Fruit fly (Drosophila melanogaster) whole organism, wandering third instar larva: ENCODE data around the gene CG32603.

Experiments used
- CG9705 ChIP-seq: fragments of 200-800 bp; sonication (Bioruptor generic); optimal IDR thresholded peaks from 2 replicates; lab custom pipeline; 2018; ENCODE audit warnings: missing biosample characterization, mild to moderate bottlenecking, missing genetic modification characterization
- CrebA ChIP-seq: fragments of 200-800 bp; sonication (Bioruptor generic); optimal IDR thresholded peaks from 2 replicates; lab custom pipeline; 2016; ENCODE audit warnings: missing biosample characterization, mild to moderate bottlenecking, missing genetic modification characterization, borderline replicate concordance
- Dif ChIP-seq: fragments of 200-275, 200-300 bp; sonication (Bioruptor generic); optimal IDR thresholded peaks from 2 replicates; lab custom pipeline; 2018; ENCODE audit warnings: missing biosample characterization, missing genetic modification characterization; ENCODE audit not compliant: partially characterized antibody
- Mio ChIP-seq: sonication (Bioruptor generic); optimal IDR thresholded peaks from 2 replicates; lab custom pipeline; 2016; ENCODE audit warnings: missing biosample characterization, missing genetic modification characterization
- br ChIP-seq: fragments of 200-800 bp; sonication (Bioruptor generic); optimal IDR thresholded peaks from 2 replicates; lab custom pipeline; 2016; ENCODE audit warnings: missing biosample characterization, missing genetic modification characterization
- dsf ChIP-seq: sonication (Bioruptor generic); optimal IDR thresholded peaks from 2 replicates; lab custom pipeline; 2016; ENCODE audit warnings: missing biosample characterization, missing genetic modification characterization, borderline replicate concordance
- pan ChIP-seq: fragments of >200 bp; optimal IDR thresholded peaks from 2 replicates; lab custom pipeline; 2017
- psq ChIP-seq: fragments of 200-800 bp; sonication (Bioruptor generic); optimal IDR thresholded peaks from 3 replicates; lab custom pipeline; 2017; ENCODE audit warnings: missing biosample characterization, mild to moderate bottlenecking, missing genetic modification characterization, moderate library complexity
- sage ChIP-seq: fragments of 200-800 bp; sonication (Bioruptor generic); optimal IDR thresholded peaks from 2 replicates; lab custom pipeline; 2016; ENCODE audit warnings: missing biosample characterization, mild to moderate bottlenecking, missing genetic modification characterization
- sv ChIP-seq: fragments of 200-800 bp; sonication (Bioruptor generic); optimal IDR thresholded peaks from 3 replicates; lab custom pipeline; 2016; ENCODE audit warnings: missing biosample characterization, missing genetic modification characterization

DNA sequence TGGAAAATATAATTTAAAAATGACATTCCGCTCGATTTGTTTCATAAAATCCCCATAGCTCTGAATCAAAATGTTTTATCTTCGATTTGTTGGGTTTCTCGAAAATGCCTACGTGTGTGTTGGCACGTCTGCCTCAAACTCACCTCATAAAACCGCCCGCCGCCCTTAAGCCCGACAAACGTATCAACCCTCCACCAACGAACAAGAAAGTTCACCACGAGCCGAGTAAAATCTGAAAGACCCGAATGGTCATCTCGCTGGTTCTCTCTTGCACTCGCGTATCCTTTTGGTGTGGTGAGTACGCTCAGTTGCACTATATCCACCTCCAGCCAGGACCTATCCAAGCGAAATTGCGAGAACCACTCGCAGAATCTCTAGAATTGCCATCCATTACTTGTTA is 37.6 kb downstream of the CG32603 start:
- TF ChIP-seq pan (lab: Kevin White, UChicago) (no peak), Mio (no peak), psq (GFP tag; lab: Kevin White, UChicago) (no peak), sage (no peak), sv (no peak), dsf (GFP tag; lab: Kevin White, UChicago) (no peak), Dif (GFP tag; lab: Kevin White, UChicago) (no peak), CG9705 (GFP tag; lab: Kevin White, UChicago) (no peak), br (GFP tag; lab: Kevin White, UChicago) (no peak), CrebA (GFP tag; lab: Kevin White, UChicago) (no peak)
